Fruit fly (Drosophila melanogaster) whole organism, embryonic: ENCODE results near the gene Rab3-GAP.

Experiments used
- BEAF-32 ChIP-seq: fragments of 200-800 bp; sonication (Bioruptor generic); optimal IDR thresholded peaks from 3 replicates; lab custom pipeline; 2017; ENCODE audit warnings: missing biosample characterization, missing genetic modification characterization, mild to moderate bottlenecking, moderate library complexity, missing genetic modification reagents
- Bteb2 ChIP-seq: fragments of 200-800 bp; sonication (Bioruptor generic); optimal IDR thresholded peaks from 2 replicates; lab custom pipeline; 2016; ENCODE audit warnings: missing biosample characterization, missing genetic modification characterization
- CG10209 ChIP-seq: fragments of 200-800 bp; sonication (Bioruptor generic); optimal IDR thresholded peaks from 3 replicates; lab custom pipeline; 2017; ENCODE audit warnings: missing biosample characterization, mild to moderate bottlenecking, missing genetic modification characterization, missing genetic modification reagents
- CG10431 ChIP-seq: fragments of 200-800 bp; sonication (Bioruptor generic); optimal IDR thresholded peaks from 3 replicates; lab custom pipeline; 2018; ENCODE audit warnings: missing biosample characterization, mild to moderate bottlenecking, missing genetic modification characterization
- CG12155 ChIP-seq: fragments of 200-800 bp; sonication (Bioruptor generic); optimal IDR thresholded peaks from 3 replicates; lab custom pipeline; 2016; ENCODE audit warnings: missing biosample characterization, missing genetic modification characterization
- CG12769 ChIP-seq: fragments of 200-800 bp; sonication (Bioruptor generic); optimal IDR thresholded peaks from 2 replicates; lab custom pipeline; 2019; ENCODE audit warnings: missing biosample characterization, mild to moderate bottlenecking, missing genetic modification characterization, moderate library complexity
- CG14441 ChIP-seq: fragments of 200-800 bp; sonication (Bioruptor generic); IDR thresholded peaks from 2 replicates; pipeline ENCODE4 v1.3.6; 2022; ENCODE audit warnings: missing biosample characterization, missing genetic modification characterization
- CG15269 ChIP-seq: fragments of 200-800 bp; sonication (Bioruptor generic); optimal IDR thresholded peaks from 2 replicates; lab custom pipeline; 2018; ENCODE audit warnings: missing biosample characterization, mild to moderate bottlenecking, missing genetic modification characterization, moderate library complexity
- CG15696 ChIP-seq: fragments of 200-800 bp; sonication (Bioruptor generic); optimal IDR thresholded peaks from 2 replicates; lab custom pipeline; 2019; ENCODE audit warnings: missing biosample characterization, mild to moderate bottlenecking, missing genetic modification characterization, moderate library complexity
- CG1602 ChIP-seq: fragments of 200-800 bp; sonication (Bioruptor generic); optimal IDR thresholded peaks from 3 replicates; lab custom pipeline; 2016; ENCODE audit warnings: missing biosample characterization, missing genetic modification characterization
- CG17385 ChIP-seq: fragments of 200-800 bp; sonication (Bioruptor generic); optimal IDR thresholded peaks from 3 replicates; lab custom pipeline; 2018; ENCODE audit warnings: missing biosample characterization, mild to moderate bottlenecking, missing genetic modification characterization
- CG17802 ChIP-seq: fragments of 200-800 bp; sonication (Bioruptor generic); optimal IDR thresholded peaks from 2 replicates; lab custom pipeline; 2018; ENCODE audit warnings: missing biosample characterization, mild to moderate bottlenecking, missing genetic modification characterization, moderate library complexity
- CG17829 ChIP-seq: fragments of 200-800 bp; optimal IDR thresholded peaks from 2 replicates; lab custom pipeline; 2019; ENCODE audit warnings: missing biosample characterization, mild to moderate bottlenecking, missing genetic modification characterization, moderate library complexity
- CG17912 ChIP-seq: fragments of 200-800 bp; sonication (Bioruptor generic); optimal IDR thresholded peaks from 2 replicates; lab custom pipeline; 2018; ENCODE audit warnings: missing biosample characterization, mild to moderate bottlenecking, missing genetic modification characterization
- CG2889 ChIP-seq: fragments of 200-800 bp; sonication (Bioruptor generic); IDR thresholded peaks from 3 replicates; pipeline ENCODE4 v1.3.6; 2022; ENCODE audit warnings: missing biosample characterization, missing genetic modification characterization
- CG4404 ChIP-seq: fragments of 200-800 bp; sonication (Bioruptor generic); IDR thresholded peaks from 2 replicates; pipeline ENCODE4 v1.3.6; 2022; ENCODE audit warnings: missing biosample characterization, missing genetic modification characterization
- CG6272 ChIP-seq: fragments of 200-800 bp; sonication (Bioruptor generic); IDR thresholded peaks from 2 replicates; pipeline ENCODE4 v1.3.6; 2022; ENCODE audit warnings: missing biosample characterization, missing genetic modification characterization
- CG7839 ChIP-seq: fragments of 200-800 bp; sonication (Bioruptor generic); optimal IDR thresholded peaks from 3 replicates; lab custom pipeline; 2018; ENCODE audit warnings: missing biosample characterization, mild to moderate bottlenecking, missing genetic modification characterization, moderate library complexity
- CG7963 ChIP-seq: fragments of 200-800 bp; sonication (Bioruptor generic); IDR thresholded peaks from 3 replicates; pipeline ENCODE4 v1.3.6; 2022; ENCODE audit warnings: missing biosample characterization, missing genetic modification characterization; ENCODE audit not compliant: partially characterized antibody
- CrebB ChIP-seq: fragments of 200-800 bp; sonication (Bioruptor generic); optimal IDR thresholded peaks from 3 replicates; lab custom pipeline; 2018; ENCODE audit warnings: missing biosample characterization, mild to moderate bottlenecking, missing genetic modification characterization
- HLH4C ChIP-seq: fragments of 200-800 bp; sonication (Bioruptor generic); IDR thresholded peaks from 3 replicates; pipeline ENCODE4 v1.3.6; 2022; ENCODE audit warnings: missing biosample characterization, missing genetic modification characterization; ENCODE audit not compliant: partially characterized antibody
- Hr78 ChIP-seq, 2 experiments: fragments of 200-800 bp in 1 of 2; fragments of >200 bp in 1 of 2; sonication (Bioruptor generic) in 1 of 2; optimal IDR thresholded peaks; 2 replicates each; lab custom pipeline; 2017 to 2019; ENCODE audit warnings: missing biosample characterization in 2 of 2, missing genetic modification characterization in 2 of 2, mild to moderate bottlenecking in 1 of 2, moderate library complexity in 1 of 2
- Hsf ChIP-seq: fragments of 200-800 bp; sonication (Bioruptor generic); optimal IDR thresholded peaks from 3 replicates; lab custom pipeline; 2016; ENCODE audit warnings: missing biosample characterization, missing genetic modification characterization
- Med ChIP-seq: fragments of 200-800 bp; sonication (Bioruptor generic); peaks from one replicate; lab custom pipeline; 2016; ENCODE audit warnings: missing biosample characterization, missing genetic modification characterization, mild to moderate bottlenecking, inconsistent platforms, moderate library complexity
- Myb ChIP-seq: fragments of 200-800 bp; sonication (Bioruptor generic); optimal IDR thresholded peaks from 2 replicates; lab custom pipeline; 2016; ENCODE audit warnings: missing biosample characterization, missing genetic modification characterization
- NfI ChIP-seq: fragments of 200-800 bp; sonication (Bioruptor generic); optimal IDR thresholded peaks from 3 replicates; lab custom pipeline; 2018; ENCODE audit warnings: missing biosample characterization, mild to moderate bottlenecking, missing genetic modification characterization, moderate library complexity
- PHDP ChIP-seq: fragments of 200-800 bp; sonication (Bioruptor generic); optimal IDR thresholded peaks from 3 replicates; lab custom pipeline; 2018; ENCODE audit warnings: missing biosample characterization, mild to moderate bottlenecking, missing genetic modification characterization, moderate library complexity
- Side ChIP-seq: fragments of 200-800 bp; sonication (Bioruptor generic); optimal IDR thresholded peaks from 2 replicates; lab custom pipeline; 2016; ENCODE audit warnings: missing biosample characterization, missing genetic modification characterization
- Sry-β ChIP-seq: fragments of 200-800 bp; sonication (Bioruptor generic); optimal IDR thresholded peaks from 2 replicates; lab custom pipeline; 2018; ENCODE audit warnings: missing biosample characterization, mild to moderate bottlenecking, missing genetic modification characterization, moderate library complexity
- YL-1 ChIP-seq: fragments of 200-800 bp; sonication (Bioruptor generic); optimal IDR thresholded peaks from 3 replicates; lab custom pipeline; 2017; ENCODE audit warnings: missing biosample characterization, mild to moderate bottlenecking, missing genetic modification characterization
- cas ChIP-seq: fragments of 200-800 bp; sonication (Bioruptor generic); IDR thresholded peaks from 2 replicates; pipeline ENCODE4 v1.3.6; 2022; ENCODE audit warnings: missing biosample characterization, missing genetic modification characterization
- cg ChIP-seq: fragments of 200-800 bp; sonication (Bioruptor generic); optimal IDR thresholded peaks from 3 replicates; lab custom pipeline; 2019; ENCODE audit warnings: missing biosample characterization, mild to moderate bottlenecking, missing genetic modification characterization, moderate library complexity
- chm ChIP-seq: fragments of 200-800 bp; sonication (Bioruptor generic); IDR thresholded peaks from 2 replicates; pipeline ENCODE4 v1.3.6; 2022; ENCODE audit warnings: missing biosample characterization, missing genetic modification characterization
- cwo ChIP-seq: fragments of 200-800 bp; sonication (Bioruptor generic); optimal IDR thresholded peaks from 3 replicates; lab custom pipeline; 2017; ENCODE audit warnings: missing biosample characterization, missing genetic modification characterization, mild to moderate bottlenecking, moderate library complexity, missing genetic modification reagents
- eyg ChIP-seq: fragments of 200-800 bp; sonication (Bioruptor generic); optimal IDR thresholded peaks from 3 replicates; lab custom pipeline; 2016; ENCODE audit warnings: missing biosample characterization, missing genetic modification characterization
- gsb-n ChIP-seq: fragments of 200-800 bp; sonication (Bioruptor generic); optimal IDR thresholded peaks from 3 replicates; lab custom pipeline; 2018; ENCODE audit warnings: missing biosample characterization, mild to moderate bottlenecking, missing genetic modification characterization
- hb ChIP-seq: fragments of 200-800 bp; sonication (Bioruptor generic); IDR thresholded peaks from 3 replicates; pipeline ENCODE4 v1.3.6; 2022; ENCODE audit warnings: missing biosample characterization, missing genetic modification characterization; ENCODE audit not compliant: partially characterized antibody
- hth ChIP-seq: fragments of >200 bp; optimal IDR thresholded peaks from 2 replicates; lab custom pipeline; 2017; ENCODE audit warnings: inconsistent platforms
- kni ChIP-seq: fragments of 200-800 bp; sonication (Bioruptor generic); optimal IDR thresholded peaks from 3 replicates; lab custom pipeline; 2017; ENCODE audit warnings: mild to moderate bottlenecking, missing biosample characterization, missing genetic modification reagents, missing genetic modification characterization
- luna ChIP-seq: fragments of 200-800 bp; sonication (Bioruptor generic); optimal IDR thresholded peaks from 2 replicates; lab custom pipeline; 2016; ENCODE audit warnings: missing biosample characterization, missing genetic modification characterization
- p53 ChIP-seq: fragments of 200-800 bp; sonication (Bioruptor generic); optimal IDR thresholded peaks from 2 replicates; lab custom pipeline; 2016; ENCODE audit warnings: missing biosample characterization, missing genetic modification characterization
- psq ChIP-seq: fragments of 200-800 bp; sonication (Bioruptor generic); optimal IDR thresholded peaks from 2 replicates; lab custom pipeline; 2017; ENCODE audit warnings: missing biosample characterization, missing genetic modification characterization
- repo ChIP-seq: fragments of 200-800 bp; sonication (Bioruptor generic); optimal IDR thresholded peaks from 2 replicates; lab custom pipeline; 2016; ENCODE audit warnings: missing biosample characterization, missing genetic modification characterization
- sens ChIP-seq: fragments of 200-800 bp; sonication (Bioruptor generic); peaks from one replicate; lab custom pipeline; 2016; ENCODE audit warnings: missing biosample characterization, missing genetic modification characterization
- so ChIP-seq: fragments of 200-800 bp; sonication (Bioruptor generic); IDR thresholded peaks from 3 replicates; pipeline ENCODE4 v1.3.6; 2022; ENCODE audit warnings: missing biosample characterization, missing genetic modification characterization
- sr ChIP-seq: fragments of 200-800 bp; sonication (Bioruptor generic); IDR thresholded peaks from 3 replicates; pipeline ENCODE4 v1.3.6; 2022; ENCODE audit warnings: missing biosample characterization, missing genetic modification characterization
- stwl ChIP-seq: fragments of 200-800 bp; sonication (Bioruptor generic); optimal IDR thresholded peaks from 3 replicates; lab custom pipeline; 2018; ENCODE audit warnings: missing biosample characterization, mild to moderate bottlenecking, missing genetic modification characterization, moderate library complexity
- sug ChIP-seq: fragments of 200-800 bp; optimal IDR thresholded peaks from 2 replicates; lab custom pipeline; 2019; ENCODE audit warnings: missing biosample characterization, mild to moderate bottlenecking, missing genetic modification characterization, moderate library complexity
- tup ChIP-seq: fragments of 200-800 bp; sonication (Bioruptor generic); optimal IDR thresholded peaks from 2 replicates; lab custom pipeline; 2016; ENCODE audit warnings: missing biosample characterization, mild to moderate bottlenecking, missing genetic modification characterization, moderate library complexity
- usp ChIP-seq: fragments of >200 bp; optimal IDR thresholded peaks from 2 replicates; lab custom pipeline; 2017; ENCODE audit warnings: missing biosample characterization, missing genetic modification characterization
- wdn ChIP-seq: fragments of 200-800 bp; sonication (Bioruptor generic); IDR thresholded peaks from 2 replicates; pipeline ENCODE4 v1.3.6; 2022; ENCODE audit warnings: missing biosample characterization, missing genetic modification characterization

The Rab3-GAP gene

DNA sequence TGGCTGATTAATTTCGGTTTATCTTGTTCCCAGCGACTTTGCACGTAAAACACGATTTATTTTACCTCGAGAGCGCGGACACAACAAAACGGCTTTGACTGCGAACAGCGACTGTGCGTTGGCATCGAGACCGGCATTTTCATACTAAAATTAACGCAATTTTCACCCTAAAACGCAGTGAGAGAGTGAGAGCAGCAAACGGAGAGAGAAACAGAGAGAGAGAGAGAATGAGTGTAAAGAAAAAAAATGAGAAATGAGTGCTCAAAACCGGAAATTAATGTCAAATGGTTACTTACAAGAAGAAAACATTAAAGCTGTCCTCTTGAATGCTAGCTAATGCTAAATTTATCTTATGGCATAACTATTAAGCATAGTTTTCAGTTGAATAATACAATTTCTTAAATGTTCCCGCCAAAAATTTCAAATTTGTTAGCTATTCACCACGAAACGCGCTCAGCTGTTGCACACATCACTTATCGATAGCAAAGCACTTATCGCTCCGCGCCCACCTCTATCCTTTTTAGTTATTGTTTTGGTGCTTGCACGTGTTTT is 7.1 kb downstream of the Rab3-GAP start, which contains the start of the genes JhI-21, RpL7-like and CG34164 (continued):
- peak; percentile 50 for TF ChIP-seq CG17385 (GFP tag; lab: Kevin White, UChicago)
- TF ChIP-seq luna (GFP tag; lab: Kevin White, UChicago), result no peak
- TF ChIP-seq hb (GFP tag; lab: Robert Waterston, UW), result no peak
- TF ChIP-seq sr, result no peak
- no peak for TF ChIP-seq chm (GFP tag; lab: Robert Waterston, UW)
- no peak for TF ChIP-seq usp
- no peak for TF ChIP-seq cas (GFP tag; lab: Robert Waterston, UW)
- peak; percentile 60; the same call in 2 of the 3 replicates for TF ChIP-seq CG7963
- no peak for TF ChIP-seq PHDP
- no peak for TF ChIP-seq CG7839 (tag; lab: Kevin White, UChicago)
- TF ChIP-seq YL-1 (GFP tag; lab: Kevin White, UChicago), result peak; percentile 83
- no peak for TF ChIP-seq CG6272 (GFP tag; lab: Robert Waterston, UW)
- peak; percentile 12 for TF ChIP-seq Side (GFP tag; lab: Kevin White, UChicago)
- TF ChIP-seq CG12769 (tag; lab: Kevin White, UChicago), result no peak
- no peak for TF ChIP-seq CG12155 (GFP tag; lab: Kevin White, UChicago)
- no peak for TF ChIP-seq wdn (GFP tag; lab: Robert Waterston, UW)
- TF ChIP-seq Bteb2, result peak; percentile 13
- no peak for TF ChIP-seq kni (GFP tag; lab: Kevin White, UChicago)
- peak; percentile 71 for TF ChIP-seq Med
- TF ChIP-seq CG10431 (GFP tag; lab: Kevin White, UChicago), result no peak
- no peak for TF ChIP-seq CG17912 (GFP tag; lab: Kevin White, UChicago)
- TF ChIP-seq CG15696 (tag; lab: Kevin White, UChicago), result no peak
- no peak for TF ChIP-seq Sry-β (GFP tag; lab: Kevin White, UChicago)
- no peak for TF ChIP-seq CG15269
- no peak for TF ChIP-seq CG2889 (GFP tag; lab: Robert Waterston, UW)
- peak; percentile 61; the same call in 2 of the 3 replicates for TF ChIP-seq HLH4C (GFP tag; lab: Robert Waterston, UW)
- peak; percentile 82 for TF ChIP-seq sens
- TF ChIP-seq CG17802, result no peak
- no peak for TF ChIP-seq repo
- TF ChIP-seq BEAF-32 (GFP tag; lab: Kevin White, UChicago), result peak; percentile 71
- TF ChIP-seq stwl (tag; lab: Kevin White, UChicago), result peak; percentile 32
- TF ChIP-seq Hsf (GFP tag; lab: Kevin White, UChicago), result no peak
- TF ChIP-seq Myb (GFP tag; lab: Kevin White, UChicago), result no peak
- no peak for TF ChIP-seq NfI (GFP tag; lab: Kevin White, UChicago)
- TF ChIP-seq CrebB (tag; lab: Kevin White, UChicago), result no peak
- no peak for TF ChIP-seq hth (lab: Kevin White, UChicago)
- no peak for TF ChIP-seq Hr78 (GFP tag; optimal IDR thresholded peaks at IDR 0.05; lab: Kevin White, UChicago)
- no peak for TF ChIP-seq CG10209 (GFP tag; lab: Kevin White, UChicago)
- no peak for TF ChIP-seq so (GFP tag; lab: Robert Waterston, UW)
- TF ChIP-seq CG17829, result peak; percentile 8
- TF ChIP-seq eyg, result no peak
- no peak for TF ChIP-seq CG1602 (GFP tag; lab: Kevin White, UChicago)
- TF ChIP-seq CG4404 (GFP tag; lab: Robert Waterston, UW), result no peak
- TF ChIP-seq tup (GFP tag; lab: Kevin White, UChicago), result no peak
- peak; percentile 71 for TF ChIP-seq cwo (GFP tag; lab: Kevin White, UChicago)
- no peak for TF ChIP-seq psq (GFP tag; lab: Kevin White, UChicago)
- TF ChIP-seq sug, result no peak
- no peak for TF ChIP-seq cg (GFP tag; lab: Kevin White, UChicago)
- no peak for TF ChIP-seq p53
- TF ChIP-seq CG14441 (GFP tag; lab: Robert Waterston, UW), result no peak
- no peak for TF ChIP-seq gsb-n
